Fruit fly (Drosophila melanogaster): ENCODE results near the gene CG17726.
A peak's percentile ranks its signal among the peaks of the same experiment; 100 is the strongest.

The CG17726 gene

DNA sequence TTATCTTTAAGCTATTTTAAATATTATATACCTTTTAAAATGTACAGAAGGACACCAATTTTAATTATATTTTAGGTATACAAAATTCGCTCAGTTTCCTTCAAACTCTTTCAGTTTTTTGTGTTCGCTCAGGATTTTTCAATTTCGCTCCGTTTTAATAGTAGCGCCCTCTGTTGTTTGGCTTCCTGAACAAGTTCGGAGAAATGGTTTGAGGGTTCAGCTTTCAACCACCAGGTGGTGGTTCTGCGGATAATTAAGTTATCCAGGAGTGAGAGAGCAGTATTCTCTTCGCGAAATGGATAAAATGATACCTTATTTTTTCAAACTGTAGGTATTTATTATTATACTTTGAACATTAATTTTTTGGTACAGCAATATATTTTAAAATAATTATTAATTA lies 42.5 kb downstream of the CG17726 start (continued):
- TF ChIP-seq pb (GFP tag; optimal IDR thresholded peaks at IDR 0.05), result peak; percentile 85
- peak; percentile 50 for TF ChIP-seq bcd (GFP tag; optimal IDR thresholded peaks at IDR 0.05)
- no peak for TF ChIP-seq CG7963 (GFP tag; IDR thresholded peaks at IDR 0.05; ENCODE audit: partially characterized antibody)
- peak; percentile 63 for TF ChIP-seq Max (GFP tag; optimal IDR thresholded peaks at IDR 0.05)
- TF ChIP-seq sens (GFP tag), result peak; percentile 92
- no peak for TF ChIP-seq CG18011 (GFP tag; optimal IDR thresholded peaks at IDR 0.05)
- TF ChIP-seq Bdp1 (GFP tag; optimal IDR thresholded peaks at IDR 0.05), result peak; percentile 38
- peak in 1 of 2 experiments; percentile 44 for TF ChIP-seq Trl (optimal IDR thresholded peaks at IDR 0.05)
- peak; percentile 73 for TF ChIP-seq Trl (GFP tag; optimal IDR thresholded peaks at IDR 0.05)
- TF ChIP-seq mam (GFP tag; optimal IDR thresholded peaks at IDR 0.05), result peak; percentile 10
- peak; percentile 51 for TF ChIP-seq CG1602 (GFP tag; optimal IDR thresholded peaks at IDR 0.05)
- TF ChIP-seq croc (GFP tag; conservative IDR thresholded peaks at IDR 0.05), result no peak; the same call in 2 of the 3 replicates
- TF ChIP-seq CG10654 (GFP tag; optimal IDR thresholded peaks at IDR 0.05), result peak; percentile 55
- no peak for TF ChIP-seq CG11560 (tag; IDR thresholded peaks at IDR 0.05)
- no peak for TF ChIP-seq CG13123 (GFP tag; optimal IDR thresholded peaks at IDR 0.05)
- TF ChIP-seq CG18476 (GFP tag; optimal IDR thresholded peaks at IDR 0.05), result peak; percentile 32
- no peak for TF ChIP-seq CG4360 (GFP tag; IDR thresholded peaks at IDR 0.05)
- TF ChIP-seq HLHmδ (GFP tag; optimal IDR thresholded peaks at IDR 0.05), result peak; percentile 94
- TF ChIP-seq CG15514 (GFP tag; optimal IDR thresholded peaks at IDR 0.05), result peak; percentile 63
- TF ChIP-seq jing (GFP tag; optimal IDR thresholded peaks at IDR 0.05), result peak; percentile 39
- TF ChIP-seq CG1529 (GFP tag; optimal IDR thresholded peaks at IDR 0.05), result peak; percentile 75
- peak; percentile 55 for TF ChIP-seq CG18619 (GFP tag; optimal IDR thresholded peaks at IDR 0.05)
- no peak for TF ChIP-seq ttk (GFP tag; IDR thresholded peaks at IDR 0.05)
- TF ChIP-seq pum (GFP tag; optimal IDR thresholded peaks at IDR 0.05), result peak; percentile 50
- TF ChIP-seq ewg (GFP tag; optimal IDR thresholded peaks at IDR 0.05), result peak; percentile 65
- peak; percentile 57 for TF ChIP-seq CG10209 (GFP tag; optimal IDR thresholded peaks at IDR 0.05)
- peak; percentile 76 for TF ChIP-seq CG33213 (GFP tag; optimal IDR thresholded peaks at IDR 0.05)
- peak; percentile 40; the same call in 1 of the 2 replicates for TF ChIP-seq CG6689 (GFP tag; IDR thresholded peaks at IDR 0.05)
- no peak for TF ChIP-seq zfh2 (GFP tag; optimal IDR thresholded peaks at IDR 0.05)
- peak; percentile 43; the same call in 1 of the 2 replicates for TF ChIP-seq Ptx1 (GFP tag; IDR thresholded peaks at IDR 0.05)
- peak; percentile 52 for TF ChIP-seq CrebB (tag; optimal IDR thresholded peaks at IDR 0.05)
- peak; percentile 54 for TF ChIP-seq Antp (GFP tag; optimal IDR thresholded peaks at IDR 0.05)
- TF ChIP-seq CG9817 (tag; optimal IDR thresholded peaks at IDR 0.05), result peak; percentile 16
- peak; percentile 68 for TF ChIP-seq ATbp (GFP tag; optimal IDR thresholded peaks at IDR 0.05)
- TF ChIP-seq so (GFP tag; IDR thresholded peaks at IDR 0.05), result 0 out of 3 replicates have a peak, but pooled peaks have one; percentile 13
- no peak for TF ChIP-seq Taf1 (GFP tag; IDR thresholded peaks at IDR 0.05)
- peak; percentile 37 for TF ChIP-seq CG12744 (GFP tag; optimal IDR thresholded peaks at IDR 0.05)
- peak in 1 of 2 experiments; percentile 31 for TF ChIP-seq Hr51 (GFP tag; optimal IDR thresholded peaks at IDR 0.05)
- peak; percentile 64 for TF ChIP-seq shn (GFP tag; optimal IDR thresholded peaks at IDR 0.05)
- TF ChIP-seq CG14965 (GFP tag; optimal IDR thresholded peaks at IDR 0.05; ENCODE audit: borderline replicate concordance), result peak; percentile 98

DNA sequence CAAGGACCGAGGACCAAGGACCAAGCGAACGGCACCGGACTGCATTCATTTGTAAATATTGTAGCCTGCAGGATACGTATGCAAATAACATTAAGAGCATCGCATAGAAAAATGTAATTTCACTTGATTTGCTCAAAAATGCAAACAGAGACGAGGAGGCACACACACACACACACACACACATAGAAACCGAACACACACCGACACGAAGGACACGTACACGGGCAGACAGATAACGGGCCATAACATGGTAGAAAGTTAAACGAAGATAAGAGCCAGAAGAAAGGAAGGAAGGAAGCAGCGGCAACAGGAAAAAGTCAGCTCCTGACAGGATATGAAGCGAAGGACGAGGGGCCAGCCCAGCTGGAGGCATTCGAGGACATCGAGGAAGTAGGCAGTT lies 44.0 kb downstream of the CG17726 start:
- TF ChIP-seq h (optimal IDR thresholded peaks at IDR 0.05) (no peak), bsh (GFP tag; optimal IDR thresholded peaks at IDR 0.05) (no peak), Eip74EF (GFP tag; optimal IDR thresholded peaks at IDR 0.05) (no peak), Ets65A (GFP tag) (peak; percentile 66), tup (GFP tag; optimal IDR thresholded peaks at IDR 0.05) (no peak)

All from whole organism, embryonic.